Worm (Caenorhabditis elegans) whole organism, L4 larva: ENCODE data around the gene C18H7.1.

Experiments
- D1046.2 ChIP-seq: fragments of 200-800 bp; sonication (Bioruptor generic); IDR thresholded peaks from 2 replicates; pipeline ENCODE4 v1.3.6; 2022; ENCODE audit warnings: missing genetic modification characterization, missing compliant biosample characterization
- F10B5.3 ChIP-seq: sonication (generic microtip); optimal IDR thresholded peaks from 2 replicates; lab custom pipeline; 2016; ENCODE audit warnings: mild to moderate bottlenecking, missing genetic modification characterization, missing compliant biosample characterization
- F26F4.8 ChIP-seq: fragments of 200-800 bp; sonication (Bioruptor generic); conservative IDR thresholded peaks from 2 replicates; pipeline ENCODE4 v1.3.6; 2022; ENCODE audit warnings: missing genetic modification characterization, missing compliant biosample characterization
- F44E2.7 ChIP-seq: fragments of 200-800 bp; sonication (Bioruptor generic); IDR thresholded peaks from 2 replicates; pipeline ENCODE4 v2.1.2; 2022; ENCODE audit warnings: missing genetic modification characterization, missing compliant biosample characterization
- F49E8.2 ChIP-seq: sonication (generic microtip); optimal IDR thresholded peaks from 2 replicates; lab custom pipeline; 2016; ENCODE audit warnings: missing compliant biosample characterization, mild to moderate bottlenecking, missing genetic modification characterization, borderline replicate concordance
- T26A8.4 ChIP-seq: fragments of 200-800 bp; sonication (Bioruptor generic); IDR thresholded peaks from 2 replicates; pipeline ENCODE4 v1.3.6; 2022; ENCODE audit warnings: missing genetic modification characterization, missing compliant biosample characterization
- Y5F2A.4 ChIP-seq: fragments of 200-800 bp; sonication (Bioruptor generic); optimal IDR thresholded peaks from 2 replicates; lab custom pipeline; 2018; ENCODE audit warnings: mild to moderate bottlenecking, missing genetic modification characterization, missing compliant biosample characterization
- ZK337.2 ChIP-seq: fragments of 200-800 bp; sonication (Bioruptor generic); IDR thresholded peaks from 2 replicates; pipeline ENCODE4 v1.3.6; 2022; ENCODE audit warnings: missing genetic modification reagents, missing genetic modification characterization, missing compliant biosample characterization
- aha-1 ChIP-seq: fragments of 150-350 bp; peaks from one replicate; lab custom pipeline; 2014; ENCODE audit warnings: missing biosample characterization, missing genetic modification characterization
- ama-1 ChIP-seq: fragments of 150-350 bp; optimal IDR thresholded peaks from 2 replicates; lab custom pipeline; 2014; ENCODE audit warnings: inconsistent platforms, mixed read lengths
- attf-4 ChIP-seq: sonication (generic microtip); optimal IDR thresholded peaks from 3 replicates; lab custom pipeline; 2017; ENCODE audit warnings: missing biosample characterization, missing genetic modification characterization
- ceh-28 ChIP-seq: fragments of 150-350 bp; optimal IDR thresholded peaks from 2 replicates; lab custom pipeline; 2014; ENCODE audit warnings: missing biosample characterization, missing genetic modification reagents, missing genetic modification characterization
- ceh-44 ChIP-seq: fragments of 200-800 bp; sonication (Bioruptor generic); IDR thresholded peaks from 2 replicates; pipeline ENCODE4 v1.3.6; 2022; ENCODE audit warnings: missing genetic modification reagents, missing genetic modification characterization, missing compliant biosample characterization
- ceh-62 ChIP-seq: sonication (generic microtip); optimal IDR thresholded peaks from 2 replicates; lab custom pipeline; 2017; ENCODE audit warnings: missing biosample characterization, missing genetic modification characterization
- ceh-82 ChIP-seq: sonication (generic microtip); optimal IDR thresholded peaks from 2 replicates; lab custom pipeline; 2017; ENCODE audit warnings: missing biosample characterization, missing genetic modification characterization
- ctbp-1 ChIP-seq: fragments of 200-800 bp; sonication (Bioruptor generic); IDR thresholded peaks from 2 replicates; pipeline ENCODE4 v1.3.6; 2022; ENCODE audit warnings: missing genetic modification reagents, missing genetic modification characterization, missing compliant biosample characterization
- daf-16 ChIP-seq, 3 experiments: sonication (generic microtip); optimal IDR thresholded peaks; 2 replicates each; lab custom pipeline; 2016 to 2017; ENCODE audit warnings: missing genetic modification characterization in 3 of 3, missing genetic modification reagents in 3 of 3, mild to moderate bottlenecking in 2 of 3, missing compliant biosample characterization in 2 of 3, missing biosample characterization in 1 of 3, moderate library complexity in 1 of 3
- dmd-6 ChIP-seq: fragments of 200-800 bp; sonication (Bioruptor generic); IDR thresholded peaks from 2 replicates; pipeline ENCODE4 v1.3.6; 2022; ENCODE audit warnings: missing genetic modification reagents, missing genetic modification characterization, missing compliant biosample characterization
- dmd-8 ChIP-seq: fragments of 200-800 bp; sonication (Bioruptor generic); IDR thresholded peaks from 2 replicates; pipeline ENCODE4 v1.3.6; 2022; ENCODE audit warnings: missing genetic modification characterization, missing compliant biosample characterization
- dmd-9 ChIP-seq: fragments of 200-800 bp; sonication (Bioruptor generic); IDR thresholded peaks from 2 replicates; pipeline ENCODE4 v1.3.6; 2022; ENCODE audit warnings: missing genetic modification reagents, missing genetic modification characterization, missing compliant biosample characterization
- duxl-1 ChIP-seq: sonication (generic microtip); optimal IDR thresholded peaks from 2 replicates; lab custom pipeline; 2016; ENCODE audit warnings: mild to moderate bottlenecking, missing genetic modification characterization, moderate library complexity, missing compliant biosample characterization; ENCODE audit not compliant: poor library complexity
- dve-1 ChIP-seq: sonication (generic microtip); optimal IDR thresholded peaks from 2 replicates; lab custom pipeline; 2017; ENCODE audit warnings: antibody characterized with exemption, mild to moderate bottlenecking, missing genetic modification characterization, missing compliant biosample characterization; ENCODE audit not compliant: insufficient read depth
- egl-27 ChIP-seq: sonication (generic microtip); optimal IDR thresholded peaks from 3 replicates; lab custom pipeline; 2017; ENCODE audit warnings: missing biosample characterization, missing genetic modification reagents, missing genetic modification characterization
- egl-43 ChIP-seq: fragments of 200-800 bp; sonication (Bioruptor generic); IDR thresholded peaks from 2 replicates; pipeline ENCODE4 v1.3.6; 2022; ENCODE audit warnings: missing genetic modification reagents, missing genetic modification characterization, missing compliant biosample characterization
- gei-8 ChIP-seq: fragments of 200-800 bp; sonication (Bioruptor generic); optimal IDR thresholded peaks from 2 replicates; lab custom pipeline; 2018; ENCODE audit warnings: mild to moderate bottlenecking, missing genetic modification characterization, missing compliant biosample characterization
- hif-1 ChIP-seq, 2 experiments: sonication (generic microtip); optimal IDR thresholded peaks; 2 replicates each; lab custom pipeline; 2016 to 2017; ENCODE audit warnings: missing compliant biosample characterization in 2 of 2, missing genetic modification characterization in 2 of 2, missing genetic modification reagents in 2 of 2, missing genotype in 2 of 2, mild to moderate bottlenecking in 1 of 2
- hmg-1.1 ChIP-seq: fragments of 200-800 bp; sonication (Bioruptor generic); IDR thresholded peaks from 2 replicates; pipeline ENCODE4 v1.3.6; 2022; ENCODE audit warnings: missing genetic modification reagents, missing genetic modification characterization, missing compliant biosample characterization
- jun-1 ChIP-seq: fragments of 150-350 bp; optimal IDR thresholded peaks from 2 replicates; lab custom pipeline; 2014; ENCODE audit warnings: missing biosample characterization, missing genetic modification reagents, missing genetic modification characterization
- lim-7 ChIP-seq: fragments of 200-800 bp; sonication (Bioruptor generic); IDR thresholded peaks from 2 replicates; pipeline ENCODE4 v1.3.6; 2022; ENCODE audit warnings: missing genetic modification characterization, missing compliant biosample characterization
- lin-1 ChIP-seq: fragments of 200-800 bp; sonication (Bioruptor generic); IDR thresholded peaks from 2 replicates; pipeline ENCODE4 v1.3.6; 2022; ENCODE audit warnings: missing genetic modification reagents, missing genetic modification characterization, missing compliant biosample characterization
- madf-5 ChIP-seq, 2 experiments: fragments of 200-800 bp; sonication (Bioruptor generic); IDR thresholded peaks; 2 replicates each; pipeline ENCODE4 v1.3.6; 2022; ENCODE audit warnings: missing compliant biosample characterization in 2 of 2, missing genetic modification characterization in 2 of 2
- mdl-1 ChIP-seq, 2 experiments: fragments of 150-350 bp in 1 of 2; sonication (generic microtip) in 1 of 2; optimal IDR thresholded peaks; 2 replicates each; lab custom pipeline; 2014 to 2017; ENCODE audit warnings: missing biosample characterization in 2 of 2, missing genetic modification characterization in 2 of 2
- mep-1 ChIP-seq: fragments of 150-350 bp; sonication (generic microtip); optimal IDR thresholded peaks from 3 replicates; lab custom pipeline; 2014; ENCODE audit warnings: missing biosample characterization, missing genetic modification characterization
- mxl-2 ChIP-seq: fragments of 200-800 bp; sonication (Bioruptor generic); conservative IDR thresholded peaks from 2 replicates; pipeline ENCODE4 v1.3.6; 2022; ENCODE audit warnings: missing genetic modification reagents, missing genetic modification characterization, missing compliant biosample characterization
- nhr-102 ChIP-seq: sonication (generic microtip); optimal IDR thresholded peaks from 2 replicates; lab custom pipeline; 2016; ENCODE audit warnings: mild to moderate bottlenecking, missing genetic modification characterization, moderate library complexity, missing compliant biosample characterization
- nhr-11 ChIP-seq: fragments of 150-350 bp; optimal IDR thresholded peaks from 2 replicates; lab custom pipeline; 2014; ENCODE audit warnings: missing biosample characterization, missing genetic modification characterization
- nhr-42 ChIP-seq: fragments of 200-800 bp; sonication (Bioruptor generic); IDR thresholded peaks from 2 replicates; pipeline ENCODE4 v1.3.6; 2022; ENCODE audit warnings: missing genetic modification characterization, missing compliant biosample characterization
- nhr-6 ChIP-seq: fragments of 150-350 bp; optimal IDR thresholded peaks from 2 replicates; lab custom pipeline; 2014; ENCODE audit warnings: missing biosample characterization, missing genetic modification characterization
- php-3 ChIP-seq: fragments of 200-800 bp; sonication (Bioruptor generic); IDR thresholded peaks from 2 replicates; pipeline ENCODE4 v1.3.6; 2022; ENCODE audit warnings: missing genetic modification reagents, missing genetic modification characterization, missing compliant biosample characterization
- sdz-12 ChIP-seq: fragments of 200-800 bp; sonication (Bioruptor generic); optimal IDR thresholded peaks from 2 replicates; lab custom pipeline; 2018; ENCODE audit warnings: mild to moderate bottlenecking, missing genetic modification characterization, missing compliant biosample characterization
- skn-1 ChIP-seq: fragments of 150-350 bp; optimal IDR thresholded peaks from 2 replicates; lab custom pipeline; 2014; ENCODE audit warnings: missing biosample characterization, missing genetic modification characterization
- snpc-1.2 ChIP-seq: fragments of 200-800 bp; sonication (Bioruptor generic); IDR thresholded peaks from 2 replicates; pipeline ENCODE4 v1.3.6; 2022; ENCODE audit warnings: missing genetic modification reagents, missing genetic modification characterization, missing compliant biosample characterization
- spr-1 ChIP-seq: sonication (generic microtip); optimal IDR thresholded peaks from 2 replicates; lab custom pipeline; 2016; ENCODE audit warnings: mild to moderate bottlenecking, missing genetic modification characterization, missing compliant biosample characterization
- spr-3 ChIP-seq: fragments of 200-800 bp; sonication (Bioruptor generic); optimal IDR thresholded peaks from 2 replicates; lab custom pipeline; 2018; ENCODE audit warnings: mild to moderate bottlenecking, missing genetic modification characterization, missing compliant biosample characterization
- unc-39 ChIP-seq: sonication (generic microtip); optimal IDR thresholded peaks from 2 replicates; lab custom pipeline; 2017; ENCODE audit warnings: missing biosample characterization, missing genetic modification characterization
- vab-7 ChIP-seq: fragments of 200-800 bp; sonication (Bioruptor generic); IDR thresholded peaks from 2 replicates; pipeline ENCODE4 v1.3.6; 2022; ENCODE audit warnings: missing genetic modification reagents, missing genetic modification characterization, missing compliant biosample characterization
- zfp-2 ChIP-seq: sonication (generic microtip); optimal IDR thresholded peaks from 2 replicates; lab custom pipeline; 2016; ENCODE audit warnings: mild to moderate bottlenecking, missing genetic modification characterization, missing compliant biosample characterization
- zfp-3 ChIP-seq: fragments of 200-800 bp; sonication (Bioruptor generic); conservative IDR thresholded peaks from 2 replicates; pipeline ENCODE4 v1.3.6; 2022; ENCODE audit warnings: missing genetic modification reagents, missing genetic modification characterization, missing compliant biosample characterization
- ztf-7 ChIP-seq: fragments of 150-350 bp; optimal IDR thresholded peaks from 2 replicates; lab custom pipeline; 2014; ENCODE audit warnings: missing biosample characterization, missing genetic modification characterization

The C18H7.1 gene

DNA sequence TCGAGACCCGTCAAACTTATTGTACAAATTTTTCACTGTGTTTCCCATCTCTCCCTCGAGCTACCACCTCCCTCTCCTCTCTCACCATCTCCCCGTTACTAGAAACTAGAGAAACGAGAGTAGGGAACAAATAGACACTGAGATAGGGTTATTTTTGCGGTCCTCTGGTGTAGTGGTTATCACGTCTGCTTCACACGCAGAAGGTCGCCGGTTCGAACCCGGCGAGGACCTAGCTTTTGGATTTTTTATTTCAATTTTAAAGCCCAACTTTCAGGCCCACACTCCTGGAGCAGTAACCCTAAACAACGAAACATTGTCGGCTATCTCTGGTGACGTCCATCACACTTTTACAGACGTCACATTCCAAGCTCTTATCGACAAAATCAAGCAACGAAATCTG is 5.0 kb downstream of the C18H7.1 start (continued):
- no peak for TF ChIP-seq attf-4 (tag; lab: Kevin White, UChicago)
- TF ChIP-seq egl-43 (GFP tag; lab: Robert Waterston, UW) = peak; percentile 90
- TF ChIP-seq egl-27 (tag; lab: Kevin White, UChicago) = peak; percentile 8
- no peak for TF ChIP-seq Y5F2A.4 (GFP tag; lab: Kevin White, UChicago)
- TF ChIP-seq zfp-3 (GFP tag; lab: Robert Waterston, UW) = 0 out of 2 replicates have a peak, but pooled peaks have one; percentile 37
- peak; percentile 78; the same call in 1 of the 2 replicates for TF ChIP-seq nhr-42 (GFP tag; lab: Robert Waterston, UW)
- peak; percentile 87 for TF ChIP-seq ctbp-1 (GFP tag; lab: Robert Waterston, UW)
- TF ChIP-seq spr-1 (tag; lab: Kevin White, UChicago) = peak; percentile 31
- peak; percentile 60; the same call in 1 of the 2 replicates for TF ChIP-seq lin-1 (GFP tag; lab: Robert Waterston, UW)
- TF ChIP-seq dmd-9 (GFP tag; lab: Robert Waterston, UW) = peak; percentile 71
- peak; percentile 50; the same call in 1 of the 2 replicates for TF ChIP-seq ZK337.2 (GFP tag; lab: Robert Waterston, UW)
- no peak for TF ChIP-seq ceh-82 (tag; lab: Kevin White, UChicago)
- 0 out of 2 replicates have a peak, but pooled peaks have one; percentile 50 for TF ChIP-seq D1046.2
- peak; percentile 58; the same call in 1 of the 2 replicates for TF ChIP-seq php-3 (GFP tag; lab: Robert Waterston, UW)
- peak; percentile 90 for TF ChIP-seq dmd-8 (GFP tag; lab: Robert Waterston, UW)
- TF ChIP-seq nhr-11 = no peak
- TF ChIP-seq F49E8.2 (tag; lab: Kevin White, UChicago) = no peak
- TF ChIP-seq gei-8 (GFP tag; lab: Kevin White, UChicago) = peak; percentile 59
- TF ChIP-seq aha-1 (tag; lab: Kevin White, UChicago) = peak; percentile 96
- TF ChIP-seq F44E2.7 (GFP tag; lab: Robert Waterston, UW) = peak; percentile 85; the same call in 1 of the 2 replicates
- no peak for TF ChIP-seq dve-1 (tag; lab: Kevin White, UChicago)
- TF ChIP-seq mxl-2 (GFP tag; lab: Robert Waterston, UW) = no peak
- TF ChIP-seq vab-7 (GFP tag; lab: Robert Waterston, UW) = peak; percentile 65; the same call in 1 of the 2 replicates
- no peak for TF ChIP-seq ama-1 (lab: Kevin White, UChicago)
- no peak for TF ChIP-seq mep-1
- TF ChIP-seq mdl-1 (tag; optimal IDR thresholded peaks at IDR 0.05; lab: Kevin White, UChicago) = peak in 1 of 2 experiments; percentile 13
- TF ChIP-seq madf-5 (GFP tag; IDR thresholded peaks at IDR 0.05; lab: Robert Waterston, UW) = peak; percentile 20 to 75; a peak in 1 of 4 replicates
- TF ChIP-seq jun-1 (tag; lab: Kevin White, UChicago) = peak; percentile 55
- no peak for TF ChIP-seq F10B5.3 (tag; lab: Kevin White, UChicago)
- TF ChIP-seq hif-1 (tag; optimal IDR thresholded peaks at IDR 0.05; lab: Kevin White, UChicago) = peak in 1 of 2 experiments; percentile 43
- no peak for TF ChIP-seq nhr-102 (tag; lab: Kevin White, UChicago)
- peak; percentile 74 for TF ChIP-seq F26F4.8
- TF ChIP-seq ceh-28 (tag; lab: Kevin White, UChicago) = no peak
- peak; percentile 85 for TF ChIP-seq lim-7 (GFP tag; lab: Robert Waterston, UW)
- no peak for TF ChIP-seq ceh-62
- no peak for TF ChIP-seq unc-39 (tag; lab: Kevin White, UChicago)
- TF ChIP-seq hmg-1.1 (GFP tag; lab: Robert Waterston, UW) = peak; percentile 91
- TF ChIP-seq ceh-44 (GFP tag; lab: Robert Waterston, UW) = 0 out of 2 replicates have a peak, but pooled peaks have one; percentile 35
- TF ChIP-seq zfp-2 = no peak
- peak; percentile 24 for TF ChIP-seq ztf-7 (tag; lab: Kevin White, UChicago)
- TF ChIP-seq spr-3 = peak; percentile 70
- peak; percentile 71; the same call in 1 of the 2 replicates for TF ChIP-seq T26A8.4 (GFP tag; lab: Robert Waterston, UW)
- peak; percentile 46 for TF ChIP-seq duxl-1 (tag; lab: Kevin White, UChicago)
- TF ChIP-seq dmd-6 (GFP tag; lab: Robert Waterston, UW) = peak; percentile 61
- no peak for TF ChIP-seq sdz-12
- peak; percentile 27 to 63 for TF ChIP-seq daf-16 (GFP tag; optimal IDR thresholded peaks at IDR 0.05; lab: Kevin White, UChicago)
- TF ChIP-seq daf-16 (tag; optimal IDR thresholded peaks at IDR 0.05; lab: Kevin White, UChicago) = peak; percentile 38
- TF ChIP-seq skn-1 = no peak
- peak; percentile 38 for TF ChIP-seq nhr-6 (tag; lab: Kevin White, UChicago)
- TF ChIP-seq snpc-1.2 (GFP tag; lab: Robert Waterston, UW) = peak; percentile 74
